Fruit fly (Drosophila melanogaster): Measurements from ENCODE around the gene CG12990.

The CG12990 gene

DNA sequence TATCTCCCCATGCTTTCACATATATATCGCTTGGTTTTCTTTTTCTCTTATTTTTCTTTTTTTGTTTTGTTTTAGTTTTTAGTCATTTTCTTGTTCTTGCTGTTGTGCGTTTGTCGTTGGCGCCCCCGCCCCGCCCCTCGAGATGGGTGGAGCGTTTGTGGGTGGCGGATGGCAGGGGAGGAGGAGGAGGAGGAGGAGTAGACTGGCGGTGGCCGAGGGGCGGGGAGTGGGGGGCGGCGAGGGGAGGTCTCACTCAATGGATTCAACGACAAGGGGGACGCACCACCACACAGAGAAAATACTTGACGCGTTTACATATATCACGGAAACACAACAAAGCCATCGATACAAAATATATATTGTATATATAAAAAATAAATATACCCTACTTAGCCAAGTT, 30.9 kb downstream of the CG12990 start:
- TF ChIP-seq CG11902 (GFP tag; optimal IDR thresholded peaks at IDR 0.05) (no peak), spab (GFP tag; optimal IDR thresholded peaks at IDR 0.05) (no peak), Sox102F (GFP tag; optimal IDR thresholded peaks at IDR 0.05) (no peak), Ets96B (tag; optimal IDR thresholded peaks at IDR 0.05) (no peak), Smox (GFP tag; optimal IDR thresholded peaks at IDR 0.05) (no peak), Lpt (GFP tag; optimal IDR thresholded peaks at IDR 0.05) (no peak), CG9139 (GFP tag; optimal IDR thresholded peaks at IDR 0.05) (no peak), Sox14 (GFP tag; optimal IDR thresholded peaks at IDR 0.05) (no peak), net (GFP tag; optimal IDR thresholded peaks at IDR 0.05) (no peak), CG6163 (GFP tag; IDR thresholded peaks at IDR 0.05) (no peak)

DNA sequence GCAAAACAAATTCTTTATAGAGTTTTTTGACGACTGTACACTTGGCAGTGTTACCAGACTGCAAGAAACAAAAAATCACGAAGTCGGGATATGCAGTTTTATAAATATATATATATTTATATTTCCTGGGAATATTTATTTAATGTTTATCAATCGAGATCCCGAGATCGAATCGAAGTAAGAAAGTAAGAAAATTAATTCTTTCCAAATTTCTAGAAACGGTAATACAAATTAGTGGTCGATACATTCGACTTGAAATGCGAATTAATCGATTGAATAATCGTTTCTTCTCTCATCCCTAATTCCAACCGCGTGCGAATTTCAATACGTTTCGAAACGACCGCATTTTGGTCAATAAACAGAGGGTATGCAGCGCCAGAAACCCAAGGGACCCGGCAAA, 35.7 kb downstream of the CG12990 start, which contains the start of the genes CG8289 and CG5800:
TSS of gene CG8289 (minus strand) at position 44 of the 400 bp plus-strand sequence.
TSS of gene CG5800 (plus strand) at position 281 of the 400 bp plus-strand sequence.
- no peak for TF ChIP-seq eg (GFP tag; IDR thresholded peaks at IDR 0.05)
- no peak for TF ChIP-seq acj6 (GFP tag; optimal IDR thresholded peaks at IDR 0.05)
- TF ChIP-seq esn (GFP tag; optimal IDR thresholded peaks at IDR 0.05), result peak; percentile 22
- peak; percentile 22 for TF ChIP-seq Eip78C (GFP tag)
- TF ChIP-seq Hr39 (GFP tag; optimal IDR thresholded peaks at IDR 0.05), result no peak
- no peak for TF ChIP-seq achi (GFP tag; optimal IDR thresholded peaks at IDR 0.05)
- TF ChIP-seq dsx (GFP tag; optimal IDR thresholded peaks at IDR 0.05; ENCODE audit: poor library complexity, severe bottlenecking), result peak; percentile 30
- no peak for TF ChIP-seq Hr4 (GFP tag; optimal IDR thresholded peaks at IDR 0.05)
- TF ChIP-seq Ets96B (tag; optimal IDR thresholded peaks at IDR 0.05), result peak; percentile 0

dm6 chrX:17631996-17632612, 39.6 kb downstream of the CG12990 start, which contains the start of the genes corolla and ND-24:
Gene corolla (minus strand): TSS chrX:17632047.
Gene ND-24 (plus strand): TSS chrX:17632089.
- peak; percentile 67 for TF ChIP-seq CG6792 (GFP tag; optimal IDR thresholded peaks at IDR 0.05)
- TF ChIP-seq lz (GFP tag; optimal IDR thresholded peaks at IDR 0.05), result peak; percentile 85
- TF ChIP-seq vri (GFP tag; optimal IDR thresholded peaks at IDR 0.05), result no peak
- peak; percentile 49 for TF ChIP-seq Ets96B (tag; optimal IDR thresholded peaks at IDR 0.05)
- TF ChIP-seq CG31627 (GFP tag; optimal IDR thresholded peaks at IDR 0.05), result peak; percentile 81
- no peak for TF ChIP-seq spab (GFP tag; optimal IDR thresholded peaks at IDR 0.05)
- peak; percentile 32 for TF ChIP-seq Sox15 (GFP tag; optimal IDR thresholded peaks at IDR 0.05)
- TF ChIP-seq Eip75B (GFP tag; optimal IDR thresholded peaks at IDR 0.05), result no peak
- peak; percentile 15 for TF ChIP-seq dsx (GFP tag; optimal IDR thresholded peaks at IDR 0.05; ENCODE audit: poor library complexity, severe bottlenecking)
- TF ChIP-seq Met (GFP tag; optimal IDR thresholded peaks at IDR 0.05), result no peak
- no peak for TF ChIP-seq pdm3 (GFP tag; optimal IDR thresholded peaks at IDR 0.05)
- TF ChIP-seq topi (GFP tag; optimal IDR thresholded peaks at IDR 0.05), result peak; percentile 80
- no peak for TF ChIP-seq Eip93F (GFP tag; optimal IDR thresholded peaks at IDR 0.05)
- TF ChIP-seq Smox (GFP tag; optimal IDR thresholded peaks at IDR 0.05), result no peak
- TF ChIP-seq CG8319 (GFP tag; optimal IDR thresholded peaks at IDR 0.05), result peak; percentile 34
- no peak for TF ChIP-seq Blimp-1 (GFP tag; optimal IDR thresholded peaks at IDR 0.05)
- peak; percentile 52 for TF ChIP-seq Lpt (GFP tag; optimal IDR thresholded peaks at IDR 0.05)
- peak; percentile 44 for TF ChIP-seq CG34406 (GFP tag; optimal IDR thresholded peaks at IDR 0.05)
- no peak for TF ChIP-seq CG10669 (GFP tag; optimal IDR thresholded peaks at IDR 0.05)
- peak; percentile 80 for TF ChIP-seq CG6163 (GFP tag; IDR thresholded peaks at IDR 0.05)
- no peak for TF ChIP-seq Sox102F (GFP tag; optimal IDR thresholded peaks at IDR 0.05)
- TF ChIP-seq Hr38 (GFP tag; optimal IDR thresholded peaks at IDR 0.05), result no peak
- TF ChIP-seq CG3032 (tag; optimal IDR thresholded peaks at IDR 0.05), result peak; percentile 51
- peak; percentile 90 for TF ChIP-seq achi (GFP tag; optimal IDR thresholded peaks at IDR 0.05)
- TF ChIP-seq CG16779 (tag; optimal IDR thresholded peaks at IDR 0.05), result no peak
- TF ChIP-seq fkh (GFP tag; optimal IDR thresholded peaks at IDR 0.05), result no peak
- TF ChIP-seq CG8119 (GFP tag; IDR thresholded peaks at IDR 0.05), result peak; percentile 45; the same call in 1 of the 3 replicates
- no peak for TF ChIP-seq Hr39 (GFP tag; optimal IDR thresholded peaks at IDR 0.05)
- TF ChIP-seq CG8632 (GFP tag; optimal IDR thresholded peaks at IDR 0.05), result peak; percentile 44
- TF ChIP-seq esn (GFP tag; optimal IDR thresholded peaks at IDR 0.05), result peak; percentile 84
- TF ChIP-seq CG15336 (GFP tag; IDR thresholded peaks at IDR 0.05), result peak; percentile 61
- TF ChIP-seq Sox14 (GFP tag; optimal IDR thresholded peaks at IDR 0.05), result peak; percentile 71
- TF ChIP-seq CG6808 (GFP tag; optimal IDR thresholded peaks at IDR 0.05), result no peak
- TF ChIP-seq OdsH (GFP tag; optimal IDR thresholded peaks at IDR 0.05), result peak; percentile 73
- TF ChIP-seq acj6 (GFP tag; optimal IDR thresholded peaks at IDR 0.05), result peak; percentile 72
- no peak for TF ChIP-seq net (GFP tag; optimal IDR thresholded peaks at IDR 0.05)
- no peak for TF ChIP-seq CG6276 (GFP tag; optimal IDR thresholded peaks at IDR 0.05)
- peak; percentile 89 for TF ChIP-seq Eip78C (GFP tag)
- no peak for TF ChIP-seq ss (GFP tag; optimal IDR thresholded peaks at IDR 0.05)
- TF ChIP-seq cyc (GFP tag; optimal IDR thresholded peaks at IDR 0.05), result peak; percentile 82
- TF ChIP-seq CG11902 (GFP tag; optimal IDR thresholded peaks at IDR 0.05), result peak; percentile 45

Measured in whole organism, prepupa.